Fruit fly (Drosophila melanogaster) whole organism, embryonic: ENCODE measurements around the gene CG8814.
A peak's percentile ranks its signal among the peaks of the same experiment; 100 is the strongest.

Experiments
- Antp ChIP-seq: fragments of 200-800 bp; sonication (Bioruptor generic); optimal IDR thresholded peaks from 3 replicates; lab custom pipeline; 2016; ENCODE audit warnings: missing biosample characterization, missing genetic modification characterization
- CG10565 ChIP-seq: fragments of 200-800 bp; sonication (Bioruptor generic); optimal IDR thresholded peaks from 3 replicates; lab custom pipeline; 2016; ENCODE audit warnings: missing biosample characterization, mild to moderate bottlenecking, missing genetic modification characterization
- CG10959 ChIP-seq: fragments of 200-800 bp; sonication (Bioruptor generic); IDR thresholded peaks from 2 replicates; pipeline ENCODE4 v1.3.6; 2022; ENCODE audit warnings: missing biosample characterization, missing genetic modification characterization
- CG11085 ChIP-seq: fragments of 200-800 bp; sonication (Bioruptor generic); IDR thresholded peaks from 2 replicates; pipeline ENCODE4 v1.3.6; 2022; ENCODE audit warnings: missing biosample characterization, missing genetic modification characterization
- CG12219 ChIP-seq: fragments of 200-800 bp; sonication (Bioruptor generic); optimal IDR thresholded peaks from 3 replicates; lab custom pipeline; 2018; ENCODE audit warnings: missing biosample characterization, mild to moderate bottlenecking, missing genetic modification characterization
- CG12659 ChIP-seq: fragments of 200-800 bp; sonication (Bioruptor generic); optimal IDR thresholded peaks from 3 replicates; lab custom pipeline; 2017; ENCODE audit warnings: mild to moderate bottlenecking, missing biosample characterization, missing genetic modification reagents, missing genetic modification characterization
- CG12942 ChIP-seq: fragments of 200-800 bp; sonication (Bioruptor generic); optimal IDR thresholded peaks from 3 replicates; lab custom pipeline; 2016; ENCODE audit warnings: missing biosample characterization, missing genetic modification characterization
- CG17568 ChIP-seq: fragments of 200-800 bp; sonication (Bioruptor generic); optimal IDR thresholded peaks from 2 replicates; lab custom pipeline; 2018; ENCODE audit warnings: missing biosample characterization, mild to moderate bottlenecking, missing genetic modification characterization, moderate library complexity
- CG2116 ChIP-seq: fragments of 200-800 bp; sonication (Bioruptor generic); optimal IDR thresholded peaks from 3 replicates; lab custom pipeline; 2018; ENCODE audit warnings: missing biosample characterization, mild to moderate bottlenecking, missing genetic modification characterization
- CG31365 ChIP-seq: fragments of 200-800 bp; sonication (Bioruptor generic); optimal IDR thresholded peaks from 2 replicates; lab custom pipeline; 2018; ENCODE audit warnings: missing biosample characterization, mild to moderate bottlenecking, missing genetic modification characterization
- CG31441 ChIP-seq: fragments of 200-800 bp; sonication (Bioruptor generic); IDR thresholded peaks from 2 replicates; pipeline ENCODE4 v1.3.6; 2022; ENCODE audit warnings: missing biosample characterization, missing genetic modification characterization
- CG3281 ChIP-seq: fragments of 200-800 bp; sonication (Bioruptor generic); optimal IDR thresholded peaks from 3 replicates; lab custom pipeline; 2017; ENCODE audit warnings: missing biosample characterization, mild to moderate bottlenecking, missing genetic modification characterization
- CG33557 ChIP-seq: fragments of 200-800 bp; sonication (Bioruptor generic); optimal IDR thresholded peaks from 2 replicates; lab custom pipeline; 2019; ENCODE audit warnings: missing biosample characterization, mild to moderate bottlenecking, missing genetic modification characterization, moderate library complexity
- CG7556 ChIP-seq: fragments of 200-800 bp; sonication (Bioruptor generic); optimal IDR thresholded peaks from 2 replicates; lab custom pipeline; 2017; ENCODE audit warnings: missing biosample characterization, mild to moderate bottlenecking, missing genetic modification characterization
- CG7745 ChIP-seq: fragments of 200-800 bp; sonication (Bioruptor generic); optimal IDR thresholded peaks from 2 replicates; lab custom pipeline; 2018; ENCODE audit warnings: missing biosample characterization, mild to moderate bottlenecking, missing genetic modification characterization, moderate library complexity
- CG7786 ChIP-seq: fragments of 200-800 bp; sonication (Bioruptor generic); optimal IDR thresholded peaks from 2 replicates; lab custom pipeline; 2016; ENCODE audit warnings: missing biosample characterization, missing genetic modification characterization
- CG8924 ChIP-seq: fragments of 200-800 bp; optimal IDR thresholded peaks from 3 replicates; lab custom pipeline; 2019; ENCODE audit warnings: missing biosample characterization, mild to moderate bottlenecking, missing genetic modification characterization, moderate library complexity
- CG9727 ChIP-seq: fragments of 200-800 bp; sonication (Bioruptor generic); optimal IDR thresholded peaks from 3 replicates; lab custom pipeline; 2017; ENCODE audit warnings: missing biosample characterization, mild to moderate bottlenecking, missing genetic modification characterization
- Dfd ChIP-seq, 2 experiments: fragments of >200 bp; optimal IDR thresholded peaks; 2 replicates each; lab custom pipeline; 2017; ENCODE audit warnings: missing biosample characterization in 2 of 2, missing genetic modification characterization in 2 of 2
- ERR ChIP-seq: fragments of 200-800 bp; sonication (Bioruptor generic); optimal IDR thresholded peaks from 2 replicates; lab custom pipeline; 2016; ENCODE audit warnings: missing biosample characterization, missing genetic modification characterization
- Eip74EF ChIP-seq, 2 experiments: fragments of 200-800 bp in 1 of 2; fragments of >200 bp in 1 of 2; sonication (Bioruptor generic) in 1 of 2; optimal IDR thresholded peaks; 2 replicates each; lab custom pipeline; 2017 to 2019; ENCODE audit warnings: missing biosample characterization in 2 of 2, missing genetic modification characterization in 2 of 2, mild to moderate bottlenecking in 1 of 2, moderate library complexity in 1 of 2
- GATAe ChIP-seq: fragments of 200-800 bp; sonication (Bioruptor generic); conservative IDR thresholded peaks from 2 replicates; pipeline ENCODE4 v1.3.6; 2022; ENCODE audit warnings: missing biosample characterization, missing genetic modification characterization
- HLHmδ ChIP-seq: fragments of 200-800 bp; sonication (Bioruptor generic); optimal IDR thresholded peaks from 2 replicates; lab custom pipeline; 2018; ENCODE audit warnings: missing biosample characterization, mild to moderate bottlenecking, missing genetic modification characterization, moderate library complexity
- Jarid2 ChIP-seq: fragments of 200-800 bp; sonication (Bioruptor generic); optimal IDR thresholded peaks from 3 replicates; lab custom pipeline; 2017; ENCODE audit warnings: mild to moderate bottlenecking, missing biosample characterization, missing genetic modification reagents, missing genetic modification characterization
- Kr ChIP-seq: fragments of 200-800 bp; sonication (Bioruptor generic); optimal IDR thresholded peaks from 2 replicates; lab custom pipeline; 2017; ENCODE audit warnings: missing biosample characterization, mild to moderate bottlenecking, missing genetic modification characterization
- Lim3 ChIP-seq: fragments of 200-800 bp; sonication (Bioruptor generic); IDR thresholded peaks from 2 replicates; pipeline ENCODE4 v1.3.6; 2022; ENCODE audit warnings: missing biosample characterization, missing genetic modification characterization
- MBD-R2 ChIP-seq: fragments of 200-800 bp; sonication (Bioruptor generic); IDR thresholded peaks from 2 replicates; pipeline ENCODE4 v1.3.6; 2022; ENCODE audit warnings: missing biosample characterization, missing genetic modification characterization
- Meics ChIP-seq: fragments of 200-800 bp; sonication (Bioruptor generic); optimal IDR thresholded peaks from 2 replicates; lab custom pipeline; 2017; ENCODE audit warnings: missing biosample characterization, mild to moderate bottlenecking, missing genetic modification characterization
- NC2α ChIP-seq: fragments of 200-800 bp; sonication (Bioruptor generic); optimal IDR thresholded peaks from 2 replicates; lab custom pipeline; 2016; ENCODE audit warnings: missing biosample characterization, missing genetic modification characterization
- NK7.1 ChIP-seq: fragments of 200-800 bp; sonication (Bioruptor generic); optimal IDR thresholded peaks from 3 replicates; lab custom pipeline; 2016; ENCODE audit warnings: missing biosample characterization, missing genetic modification characterization
- Oli ChIP-seq: fragments of 200-800 bp; sonication (Bioruptor generic); optimal IDR thresholded peaks from 2 replicates; lab custom pipeline; 2018; ENCODE audit warnings: missing biosample characterization, mild to moderate bottlenecking, missing genetic modification characterization, moderate library complexity
- Pdp1 ChIP-seq, 2 experiments: fragments of 200-800 bp; sonication (Bioruptor generic); optimal IDR thresholded peaks; 3 replicates each; lab custom pipeline; 2016; ENCODE audit warnings: missing biosample characterization in 2 of 2, missing genetic modification characterization in 2 of 2, mild to moderate bottlenecking in 1 of 2, moderate library complexity in 1 of 2
- Sry-β ChIP-seq: fragments of 200-800 bp; sonication (Bioruptor generic); optimal IDR thresholded peaks from 2 replicates; lab custom pipeline; 2018; ENCODE audit warnings: missing biosample characterization, mild to moderate bottlenecking, missing genetic modification characterization, moderate library complexity
- Taf1 ChIP-seq: fragments of 200-800 bp; sonication (Bioruptor generic); IDR thresholded peaks from 2 replicates; pipeline ENCODE4 v1.3.6; 2022; ENCODE audit warnings: missing biosample characterization, missing genetic modification characterization
- Vsx1 ChIP-seq: fragments of 200-800 bp; sonication (Bioruptor generic); optimal IDR thresholded peaks from 2 replicates; lab custom pipeline; 2017; ENCODE audit warnings: missing biosample characterization, mild to moderate bottlenecking, missing genetic modification characterization, missing genetic modification reagents
- btn ChIP-seq: fragments of 200-800 bp; sonication (Bioruptor generic); optimal IDR thresholded peaks from 2 replicates; lab custom pipeline; 2016; ENCODE audit warnings: missing biosample characterization, missing genetic modification characterization
- cato ChIP-seq: fragments of 200-800 bp; sonication (Bioruptor generic); optimal IDR thresholded peaks from 2 replicates; lab custom pipeline; 2016; ENCODE audit warnings: missing biosample characterization, missing genetic modification characterization, borderline replicate concordance
- cg ChIP-seq: fragments of 200-800 bp; sonication (Bioruptor generic); optimal IDR thresholded peaks from 3 replicates; lab custom pipeline; 2019; ENCODE audit warnings: missing biosample characterization, mild to moderate bottlenecking, missing genetic modification characterization, moderate library complexity
- chif ChIP-seq, 2 experiments: fragments of 200-800 bp; sonication (Bioruptor generic); optimal IDR thresholded peaks; 3 replicates each; lab custom pipeline; 2016; ENCODE audit warnings: missing biosample characterization in 2 of 2, missing genetic modification characterization in 2 of 2
- eve ChIP-seq, 2 experiments: fragments of >200 bp; optimal IDR thresholded peaks; 2 replicates each; lab custom pipeline; 2017; ENCODE audit warnings: missing biosample characterization in 2 of 2, missing genetic modification characterization in 2 of 2
- fru ChIP-seq: fragments of >200 bp; optimal IDR thresholded peaks from 2 replicates; lab custom pipeline; 2017
- insv ChIP-seq, 2 experiments: fragments of 200-800 bp; sonication (Bioruptor generic); optimal IDR thresholded peaks; 3 replicates each; lab custom pipeline; 2016 to 2018; ENCODE audit warnings: missing biosample characterization in 2 of 2, missing genetic modification characterization in 2 of 2
- lbe ChIP-seq: fragments of 200-800 bp; sonication (Bioruptor generic); optimal IDR thresholded peaks from 2 replicates; lab custom pipeline; 2016; ENCODE audit warnings: missing biosample characterization, mild to moderate bottlenecking, missing genetic modification characterization
- nau ChIP-seq: fragments of 200-800 bp; sonication (Bioruptor generic); optimal IDR thresholded peaks from 3 replicates; lab custom pipeline; 2017; ENCODE audit warnings: missing biosample characterization, mild to moderate bottlenecking, missing genetic modification characterization, missing genetic modification reagents
- sd ChIP-seq: fragments of 200-800 bp; sonication (Bioruptor generic); optimal IDR thresholded peaks from 3 replicates; lab custom pipeline; 2018; ENCODE audit warnings: missing biosample characterization, mild to moderate bottlenecking, missing genetic modification characterization, moderate library complexity
- so ChIP-seq: fragments of 200-800 bp; sonication (Bioruptor generic); IDR thresholded peaks from 3 replicates; pipeline ENCODE4 v1.3.6; 2022; ENCODE audit warnings: missing biosample characterization, missing genetic modification characterization
- tgo ChIP-seq: fragments of 200-800 bp; sonication (Bioruptor generic); IDR thresholded peaks from 3 replicates; pipeline ENCODE4 v1.3.6; 2022; ENCODE audit warnings: missing biosample characterization, missing genetic modification characterization
- unpg ChIP-seq: fragments of 200-800 bp; sonication (Bioruptor generic); optimal IDR thresholded peaks from 3 replicates; lab custom pipeline; 2018; ENCODE audit warnings: missing biosample characterization, mild to moderate bottlenecking, missing genetic modification characterization, moderate library complexity
- zfh2 ChIP-seq: fragments of 200-800 bp; sonication (Bioruptor generic); optimal IDR thresholded peaks from 2 replicates; lab custom pipeline; 2016; ENCODE audit warnings: missing biosample characterization, missing genetic modification characterization

Gene CG8814

DNA sequence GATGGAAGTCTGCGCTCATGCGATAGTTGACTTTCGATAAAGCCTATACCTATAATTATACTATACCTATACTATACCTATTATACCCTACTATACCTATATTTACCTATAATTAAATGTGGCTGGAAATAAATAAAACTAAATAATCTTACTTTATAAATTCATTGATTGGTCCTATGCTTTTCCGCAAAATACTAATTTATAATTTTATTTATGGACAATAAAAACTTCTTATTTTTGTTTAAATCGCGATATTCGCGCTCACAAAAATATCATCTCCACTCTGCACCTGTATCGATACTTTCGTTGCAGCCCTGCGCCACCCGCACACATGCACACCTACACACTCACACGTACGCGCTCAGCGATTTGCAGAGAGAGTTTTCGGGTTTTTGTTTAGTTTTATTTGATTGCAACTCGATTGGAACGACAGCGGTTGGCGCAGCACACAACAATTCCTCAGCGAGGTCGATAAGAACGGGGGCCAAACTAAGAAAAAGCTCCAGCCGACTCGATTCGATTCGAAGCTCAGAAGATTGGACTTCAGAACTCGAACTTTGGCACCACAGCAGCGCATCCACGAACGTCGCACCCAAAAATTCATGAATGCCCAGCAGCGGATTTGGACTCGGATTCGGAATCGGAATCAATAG is at the start of gene CG8814 (continued):
- TF ChIP-seq chif (GFP tag; optimal IDR thresholded peaks at IDR 0.05; lab: Kevin White, UChicago) (peak; percentile 12 to 27), CG7556 (peak; percentile 67), NC2α (no peak), Vsx1 (GFP tag; lab: Kevin White, UChicago) (no peak), CG10959 (GFP tag; lab: Robert Waterston, UW) (no peak), Dfd (GFP tag; optimal IDR thresholded peaks at IDR 0.05; lab: Kevin White, UChicago) (no peak), ERR (GFP tag; lab: Kevin White, UChicago) (no peak), NK7.1 (no peak), CG31441 (peak; percentile 75; the same call in 1 of the 2 replicates), Kr (no peak), CG31365 (tag; lab: Kevin White, UChicago) (no peak), unpg (GFP tag; lab: Kevin White, UChicago) (peak; percentile 13), CG2116 (GFP tag; lab: Kevin White, UChicago) (peak; percentile 99), Lim3 (GFP tag; lab: Robert Waterston, UW) (no peak), lbe (GFP tag; lab: Kevin White, UChicago) (no peak), so (GFP tag; lab: Robert Waterston, UW) (peak; percentile 62; the same call in 1 of the 3 replicates), insv (GFP tag; optimal IDR thresholded peaks at IDR 0.05; lab: Kevin White, UChicago) (peak in 1 of 2 experiments; percentile 41), CG9727 (GFP tag; lab: Kevin White, UChicago) (peak; percentile 79), cato (GFP tag; lab: Kevin White, UChicago) (peak; percentile 48), CG7786 (GFP tag; lab: Kevin White, UChicago) (peak; percentile 15), HLHmδ (GFP tag; lab: Kevin White, UChicago) (no peak), zfh2 (GFP tag; lab: Kevin White, UChicago) (peak; percentile 48), MBD-R2 (GFP tag; lab: Robert Waterston, UW) (peak; percentile 63), CG12219 (GFP tag; lab: Kevin White, UChicago) (no peak), CG12659 (GFP tag; lab: Kevin White, UChicago) (peak; percentile 91), CG7745 (tag; lab: Kevin White, UChicago) (no peak), nau (peak; percentile 22), Taf1 (no peak), CG12942 (peak; percentile 65), GATAe (no peak; the same call in 1 of the 2 replicates), CG3281 (peak; percentile 58), CG8924 (tag; lab: Kevin White, UChicago) (peak; percentile 82), tgo (peak; percentile 71), Sry-β (GFP tag; lab: Kevin White, UChicago) (no peak), CG17568 (no peak), eve (GFP tag; optimal IDR thresholded peaks at IDR 0.05; lab: Kevin White, UChicago) (no peak), sd (tag; lab: Kevin White, UChicago) (peak; percentile 34), CG33557 (peak; percentile 40), Oli (tag; lab: Kevin White, UChicago) (peak; percentile 4), Antp (GFP tag; lab: Kevin White, UChicago) (peak; percentile 36), Pdp1 (GFP tag; optimal IDR thresholded peaks at IDR 0.05; lab: Kevin White, UChicago) (peak in 1 of 2 experiments; percentile 44), btn (no peak), Jarid2 (GFP tag; lab: Kevin White, UChicago) (no peak), CG11085 (GFP tag; lab: Robert Waterston, UW) (peak; percentile 69), fru (lab: Kevin White, UChicago) (no peak), cg (GFP tag; lab: Kevin White, UChicago) (peak; percentile 96), Meics (GFP tag; lab: Kevin White, UChicago) (peak; percentile 42), CG10565 (GFP tag; lab: Kevin White, UChicago) (no peak), Eip74EF (GFP tag; optimal IDR thresholded peaks at IDR 0.05; lab: Kevin White, UChicago) (no peak)
